Fruit fly (Drosophila melanogaster) whole organism, embryonic: ENCODE measurements around the gene CG33108.

Source experiments
- Bgb ChIP-seq: fragments of 200-800 bp; sonication (Bioruptor generic); IDR thresholded peaks from 2 replicates; pipeline ENCODE4 v1.3.6; 2022; ENCODE audit warnings: missing biosample characterization, missing genetic modification characterization; ENCODE audit not compliant: partially characterized antibody
- CG12391 ChIP-seq: fragments of 200-800 bp; sonication (Bioruptor generic); optimal IDR thresholded peaks from 3 replicates; lab custom pipeline; 2018; ENCODE audit warnings: missing biosample characterization, mild to moderate bottlenecking, missing genetic modification characterization, moderate library complexity
- CG12769 ChIP-seq: fragments of 200-800 bp; sonication (Bioruptor generic); optimal IDR thresholded peaks from 2 replicates; lab custom pipeline; 2019; ENCODE audit warnings: missing biosample characterization, mild to moderate bottlenecking, missing genetic modification characterization, moderate library complexity
- CG15479 ChIP-seq: fragments of 200-800 bp; sonication (Bioruptor generic); optimal IDR thresholded peaks from 3 replicates; lab custom pipeline; 2019; ENCODE audit warnings: missing biosample characterization, mild to moderate bottlenecking, missing genetic modification characterization, moderate library complexity
- CG17385 ChIP-seq: fragments of 200-800 bp; sonication (Bioruptor generic); optimal IDR thresholded peaks from 3 replicates; lab custom pipeline; 2018; ENCODE audit warnings: missing biosample characterization, mild to moderate bottlenecking, missing genetic modification characterization
- CG3065 ChIP-seq: fragments of 200-800 bp; sonication (Bioruptor generic); optimal IDR thresholded peaks from 2 replicates; lab custom pipeline; 2016; ENCODE audit warnings: missing biosample characterization, missing genetic modification characterization
- CG31365 ChIP-seq: fragments of 200-800 bp; sonication (Bioruptor generic); optimal IDR thresholded peaks from 2 replicates; lab custom pipeline; 2018; ENCODE audit warnings: missing biosample characterization, mild to moderate bottlenecking, missing genetic modification characterization
- CG4617 ChIP-seq: fragments of 200-800 bp; sonication (Bioruptor generic); optimal IDR thresholded peaks from 3 replicates; lab custom pipeline; 2016; ENCODE audit warnings: missing biosample characterization, missing genetic modification characterization, borderline replicate concordance
- CG6689 ChIP-seq: fragments of 200-800 bp; sonication (Bioruptor generic); IDR thresholded peaks from 2 replicates; pipeline ENCODE4 v1.3.6; 2022; ENCODE audit warnings: missing biosample characterization, missing genetic modification characterization
- CG7928 ChIP-seq: fragments of 200-800 bp; sonication (Bioruptor generic); optimal IDR thresholded peaks from 2 replicates; lab custom pipeline; 2017; ENCODE audit warnings: missing biosample characterization, mild to moderate bottlenecking, missing genetic modification characterization
- CG8290 ChIP-seq, 3 experiments: fragments of 200-800 bp; sonication (Bioruptor generic); optimal IDR thresholded peaks; 2 replicates each; lab custom pipeline; 2016 to 2019; ENCODE audit warnings: missing biosample characterization in 3 of 3, missing genetic modification characterization in 3 of 3, mild to moderate bottlenecking in 2 of 3, moderate library complexity in 1 of 3
- CG8388 ChIP-seq: fragments of 200-800 bp; sonication (Bioruptor generic); optimal IDR thresholded peaks from 2 replicates; lab custom pipeline; 2019; ENCODE audit warnings: missing biosample characterization, mild to moderate bottlenecking, missing genetic modification characterization, moderate library complexity
- CG9797 ChIP-seq: fragments of 200-800 bp; sonication (Bioruptor generic); optimal IDR thresholded peaks from 3 replicates; lab custom pipeline; 2018; ENCODE audit warnings: missing biosample characterization, mild to moderate bottlenecking, missing genetic modification characterization
- Chrac-16 ChIP-seq: fragments of 200-800 bp; sonication (Bioruptor generic); optimal IDR thresholded peaks from 3 replicates; lab custom pipeline; 2016; ENCODE audit warnings: missing biosample characterization, missing genetic modification characterization
- D ChIP-seq, 2 experiments: fragments of 200-800 bp in 1 of 2; fragments of >200 bp in 1 of 2; sonication (Bioruptor generic) in 1 of 2; optimal IDR thresholded peaks; 2 replicates in 1 of 2; 3 replicates in 1 of 2; lab custom pipeline; 2017; ENCODE audit warnings: mild to moderate bottlenecking in 1 of 2, missing biosample characterization in 1 of 2, missing genetic modification characterization in 1 of 2, missing genetic modification reagents in 1 of 2
- Dll ChIP-seq: fragments of 200-800 bp; sonication (Bioruptor generic); IDR thresholded peaks from 4 replicates; pipeline ENCODE4 v1.3.6; 2022; ENCODE audit warnings: missing biosample characterization, missing genetic modification characterization; ENCODE audit not compliant: partially characterized antibody
- HHEX ChIP-seq: fragments of 200-800 bp; sonication (Bioruptor generic); optimal IDR thresholded peaks from 3 replicates; lab custom pipeline; 2017; ENCODE audit warnings: missing biosample characterization, mild to moderate bottlenecking, missing genetic modification characterization, missing genetic modification reagents
- HLHmδ ChIP-seq: fragments of 200-800 bp; sonication (Bioruptor generic); optimal IDR thresholded peaks from 2 replicates; lab custom pipeline; 2018; ENCODE audit warnings: missing biosample characterization, mild to moderate bottlenecking, missing genetic modification characterization, moderate library complexity
- MESR4 ChIP-seq: fragments of 200-800 bp; sonication (Bioruptor generic); optimal IDR thresholded peaks from 2 replicates; lab custom pipeline; 2018; ENCODE audit warnings: missing biosample characterization, mild to moderate bottlenecking, missing genetic modification characterization, moderate library complexity
- Med ChIP-seq: fragments of 200-800 bp; sonication (Bioruptor generic); peaks from one replicate; lab custom pipeline; 2016; ENCODE audit warnings: missing biosample characterization, missing genetic modification characterization, mild to moderate bottlenecking, inconsistent platforms, moderate library complexity
- Scr ChIP-seq: fragments of 200-800 bp; sonication (Bioruptor generic); IDR thresholded peaks from 2 replicates; pipeline ENCODE4 v1.3.6; 2022; ENCODE audit warnings: missing biosample characterization, missing genetic modification characterization; ENCODE audit not compliant: partially characterized antibody
- Trl ChIP-seq, 3 experiments: fragments of >200 bp in 2 of 3; fragments of 200-800 bp in 1 of 3; sonication (Bioruptor generic) in 1 of 3; optimal IDR thresholded peaks; 2 replicates in 1 of 3; 3 replicates in 2 of 3; lab custom pipeline; 2016 to 2017; ENCODE audit warnings: missing biosample characterization in 1 of 3, missing genetic modification characterization in 1 of 3
- amos ChIP-seq: fragments of 200-800 bp; sonication (Bioruptor generic); IDR thresholded peaks from 2 replicates; pipeline ENCODE4 v1.3.6; 2022; ENCODE audit warnings: missing biosample characterization, missing genetic modification characterization; ENCODE audit not compliant: partially characterized antibody
- cg ChIP-seq: fragments of 200-800 bp; sonication (Bioruptor generic); optimal IDR thresholded peaks from 3 replicates; lab custom pipeline; 2019; ENCODE audit warnings: missing biosample characterization, mild to moderate bottlenecking, missing genetic modification characterization, moderate library complexity
- crol ChIP-seq: fragments of 200-800 bp; sonication (Bioruptor generic); IDR thresholded peaks from 2 replicates; pipeline ENCODE4 v1.3.6; 2022; ENCODE audit warnings: missing biosample characterization, missing genetic modification characterization
- nerfin-1 ChIP-seq: fragments of 200-800 bp; sonication (Bioruptor generic); optimal IDR thresholded peaks from 3 replicates; lab custom pipeline; 2019; ENCODE audit warnings: missing biosample characterization, mild to moderate bottlenecking, missing genetic modification characterization, moderate library complexity
- nom ChIP-seq: fragments of 200-800 bp; sonication (Bioruptor generic); optimal IDR thresholded peaks from 2 replicates; lab custom pipeline; 2017; ENCODE audit warnings: missing biosample characterization, missing genetic modification characterization, mild to moderate bottlenecking, moderate library complexity, missing genetic modification reagents
- psq ChIP-seq: fragments of 200-800 bp; sonication (Bioruptor generic); optimal IDR thresholded peaks from 2 replicates; lab custom pipeline; 2017; ENCODE audit warnings: missing biosample characterization, missing genetic modification characterization
- yki ChIP-seq: fragments of >200 bp; optimal IDR thresholded peaks from 3 replicates; lab custom pipeline; 2018
- z ChIP-seq: fragments of 200-800 bp; sonication (Bioruptor generic); IDR thresholded peaks from 3 replicates; pipeline ENCODE4 v1.3.6; 2022; ENCODE audit warnings: missing biosample characterization, missing genetic modification characterization

CG33108 gene

dm6 chr3R:24046580-24047225, 51.2 kb downstream of the CG33108 start (continued):
- no peak for TF ChIP-seq CG8388
- TF ChIP-seq Bgb (GFP tag; lab: Robert Waterston, UW) = peak; percentile 13; the same call in 1 of the 2 replicates
- no peak for TF ChIP-seq Chrac-16 (GFP tag; lab: Kevin White, UChicago)
- peak; percentile 27 for TF ChIP-seq CG3065 (GFP tag; lab: Kevin White, UChicago)
- TF ChIP-seq Dll = 0 out of 4 replicates have a peak, but pooled peaks have one; percentile 26
- TF ChIP-seq CG6689 (GFP tag; lab: Robert Waterston, UW) = 0 out of 2 replicates have a peak, but pooled peaks have one; percentile 13
- peak; percentile 20 for TF ChIP-seq yki (lab: Kevin White, UChicago)
- peak; percentile 86 for TF ChIP-seq CG15479
- peak; percentile 8 for TF ChIP-seq HHEX (GFP tag; lab: Kevin White, UChicago)
- peak; percentile 90 for TF ChIP-seq psq (GFP tag; lab: Kevin White, UChicago)
- TF ChIP-seq Med (GFP tag; lab: Kevin White, UChicago) = peak; percentile 77
- TF ChIP-seq Trl (optimal IDR thresholded peaks at IDR 0.05; lab: Kevin White, UChicago) = peak; percentile 58 to 68
- no peak for TF ChIP-seq Trl (GFP tag; optimal IDR thresholded peaks at IDR 0.05; lab: Kevin White, UChicago)
- 0 out of 3 replicates have a peak, but pooled peaks have one; percentile 18 for TF ChIP-seq z (GFP tag; lab: Robert Waterston, UW)
- peak; percentile 14 for TF ChIP-seq CG4617 (GFP tag; lab: Kevin White, UChicago)
- peak; percentile 27 for TF ChIP-seq CG12769 (tag; lab: Kevin White, UChicago)
- peak; percentile 43 for TF ChIP-seq nom (GFP tag; lab: Kevin White, UChicago)
- TF ChIP-seq HLHmδ = no peak
- TF ChIP-seq cg (GFP tag; lab: Kevin White, UChicago) = peak; percentile 79
- TF ChIP-seq CG17385 = peak; percentile 75
- peak; percentile 16; the same call in 1 of the 2 replicates for TF ChIP-seq amos (GFP tag; lab: Robert Waterston, UW)
- TF ChIP-seq CG12391 = peak; percentile 21
- TF ChIP-seq D (optimal IDR thresholded peaks at IDR 0.05; lab: Kevin White, UChicago) = peak; percentile 22
- TF ChIP-seq D (GFP tag; optimal IDR thresholded peaks at IDR 0.05; lab: Kevin White, UChicago) = no peak
- peak; percentile 30 for TF ChIP-seq MESR4 (GFP tag; lab: Kevin White, UChicago)
- TF ChIP-seq nerfin-1 = no peak
- peak; percentile 81 for TF ChIP-seq CG31365 (tag; lab: Kevin White, UChicago)
- no peak for TF ChIP-seq CG7928 (GFP tag; lab: Kevin White, UChicago)
- no peak for TF ChIP-seq CG9797 (GFP tag; lab: Kevin White, UChicago)
- peak; percentile 88 for TF ChIP-seq crol (GFP tag; lab: Robert Waterston, UW)
- TF ChIP-seq CG8290 (GFP tag; optimal IDR thresholded peaks at IDR 0.05; lab: Kevin White, UChicago) = no peak
- peak in 1 of 2 experiments; percentile 18 for TF ChIP-seq CG8290 (tag; optimal IDR thresholded peaks at IDR 0.05; lab: Kevin White, UChicago)
- no peak for TF ChIP-seq Scr (GFP tag; lab: Robert Waterston, UW)
